Fruit fly (Drosophila melanogaster): Measurements from ENCODE around the gene CG5013.

The CG5013 gene

dm6 chr3R:16039557-16039956 lies 9.9 kb upstream of the CG5013 start:
- TF ChIP-seq CG1621 (tag; optimal IDR thresholded peaks at IDR 0.05) (no peak), dac (GFP tag; optimal IDR thresholded peaks at IDR 0.05) (no peak), fd85E (GFP tag; optimal IDR thresholded peaks at IDR 0.05) (no peak), OdsH (GFP tag; optimal IDR thresholded peaks at IDR 0.05) (no peak), CG10631 (GFP tag; optimal IDR thresholded peaks at IDR 0.05) (no peak), cyc (GFP tag; optimal IDR thresholded peaks at IDR 0.05) (no peak), Lpt (GFP tag; optimal IDR thresholded peaks at IDR 0.05) (no peak), fd59A (GFP tag; optimal IDR thresholded peaks at IDR 0.05) (no peak), CG31627 (GFP tag; optimal IDR thresholded peaks at IDR 0.05) (no peak), spab (GFP tag; optimal IDR thresholded peaks at IDR 0.05) (no peak)

DNA sequence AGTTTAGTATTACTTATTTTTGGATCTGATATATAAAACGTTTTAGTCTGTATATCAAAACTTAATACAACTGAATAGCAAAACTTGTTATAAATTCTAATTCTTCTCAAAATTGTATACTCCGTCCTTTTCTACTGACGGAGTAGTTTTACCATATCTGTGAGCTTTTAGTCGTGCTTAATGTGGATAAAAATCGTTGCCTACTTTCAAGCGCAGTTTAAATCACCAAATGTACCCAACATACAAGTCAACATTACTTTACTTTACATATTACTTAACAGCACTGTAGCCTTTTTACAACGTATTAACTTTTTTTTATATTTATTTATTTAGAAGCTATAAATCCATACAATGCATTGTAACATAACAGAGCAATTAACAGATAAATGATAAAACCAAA lies 8.5 kb upstream of the CG5013 start:
- TF ChIP-seq Lpt (GFP tag; optimal IDR thresholded peaks at IDR 0.05) (no peak), CG1621 (tag; optimal IDR thresholded peaks at IDR 0.05) (peak; percentile 63)

DNA sequence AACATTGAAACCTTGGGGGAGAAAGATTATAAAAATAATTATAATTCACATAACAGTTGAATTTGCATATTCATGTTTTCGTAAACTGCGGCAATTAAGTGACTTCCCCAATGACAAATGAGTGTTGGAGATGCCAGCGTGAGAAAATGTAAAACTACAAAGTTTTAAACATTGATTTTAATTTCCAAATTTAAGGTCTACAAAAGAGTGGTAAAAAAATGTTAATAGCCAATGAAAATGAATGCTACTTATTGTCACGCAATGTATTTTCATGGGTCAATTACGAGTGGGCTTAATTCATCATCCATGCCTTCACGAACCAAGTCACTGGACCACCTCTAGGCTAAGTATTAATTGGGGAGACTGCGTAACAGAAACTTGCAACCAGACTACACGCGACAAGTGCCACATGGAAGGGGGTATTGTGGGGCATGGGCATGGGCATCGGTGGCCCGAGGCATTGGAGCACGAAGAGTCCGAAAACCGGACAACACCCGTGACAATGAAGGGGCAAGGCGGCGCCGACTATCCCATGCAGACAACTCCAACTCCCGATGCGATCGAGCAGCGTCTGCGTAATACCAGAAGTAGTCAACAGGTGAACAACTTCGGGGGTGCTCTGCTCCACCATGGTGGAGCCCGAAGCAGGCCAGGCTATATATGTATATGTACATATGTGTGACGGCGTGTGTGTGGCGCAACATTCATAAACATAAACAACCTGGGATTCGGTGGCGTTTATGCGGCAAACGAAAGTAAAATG lies 7.2 kb upstream of the CG5013 start:
- TF ChIP-seq Ets96B (tag; optimal IDR thresholded peaks at IDR 0.05), result peak; percentile 22
- TF ChIP-seq eg (GFP tag; IDR thresholded peaks at IDR 0.05), result peak; percentile 71; the same call in 2 of the 3 replicates
- TF ChIP-seq CG8119 (GFP tag; IDR thresholded peaks at IDR 0.05), result 0 out of 3 replicates have a peak, but pooled peaks have one; percentile 33
- TF ChIP-seq Blimp-1 (GFP tag; optimal IDR thresholded peaks at IDR 0.05), result no peak
- TF ChIP-seq CG6163 (GFP tag; IDR thresholded peaks at IDR 0.05), result peak; percentile 54; the same call in 2 of the 3 replicates
- TF ChIP-seq CG6854 (GFP tag; optimal IDR thresholded peaks at IDR 0.05), result peak; percentile 28
- peak; percentile 39 for TF ChIP-seq Lpt (GFP tag; optimal IDR thresholded peaks at IDR 0.05)
- TF ChIP-seq CG32006 (GFP tag; optimal IDR thresholded peaks at IDR 0.05), result peak; percentile 31
- TF ChIP-seq Eip75B (GFP tag; optimal IDR thresholded peaks at IDR 0.05), result no peak
- peak; percentile 12 for TF ChIP-seq CG1621 (tag; optimal IDR thresholded peaks at IDR 0.05)
- TF ChIP-seq CG6792 (GFP tag; optimal IDR thresholded peaks at IDR 0.05), result peak; percentile 26
- peak in 1 of 2 experiments; percentile 92 for TF ChIP-seq ss (GFP tag; optimal IDR thresholded peaks at IDR 0.05)
- TF ChIP-seq esn (GFP tag; optimal IDR thresholded peaks at IDR 0.05), result peak; percentile 30
- peak; percentile 33 for TF ChIP-seq achi (GFP tag; optimal IDR thresholded peaks at IDR 0.05)
- TF ChIP-seq Hr4 (GFP tag; optimal IDR thresholded peaks at IDR 0.05), result peak; percentile 56
- peak; percentile 55 for TF ChIP-seq CG3919 (GFP tag; optimal IDR thresholded peaks at IDR 0.05)
- TF ChIP-seq Eip78C (GFP tag), result peak; percentile 83
- TF ChIP-seq CG3032 (tag; optimal IDR thresholded peaks at IDR 0.05), result no peak
- TF ChIP-seq OdsH (GFP tag; optimal IDR thresholded peaks at IDR 0.05), result peak; percentile 47
- peak; percentile 63 for TF ChIP-seq pdm3 (GFP tag; optimal IDR thresholded peaks at IDR 0.05)
- TF ChIP-seq Hr39 (GFP tag; optimal IDR thresholded peaks at IDR 0.05), result no peak
- TF ChIP-seq Met (GFP tag; optimal IDR thresholded peaks at IDR 0.05), result peak; percentile 12
- TF ChIP-seq Sox102F (GFP tag; optimal IDR thresholded peaks at IDR 0.05), result peak; percentile 22
- TF ChIP-seq CG16779 (tag; optimal IDR thresholded peaks at IDR 0.05), result no peak
- no peak for TF ChIP-seq net (GFP tag; optimal IDR thresholded peaks at IDR 0.05)
- peak; percentile 48 for TF ChIP-seq CG15336 (GFP tag; IDR thresholded peaks at IDR 0.05)
- no peak for TF ChIP-seq CG34406 (GFP tag; optimal IDR thresholded peaks at IDR 0.05)
- TF ChIP-seq acj6 (GFP tag; optimal IDR thresholded peaks at IDR 0.05), result peak; percentile 47
- peak; percentile 6 for TF ChIP-seq lz (GFP tag; optimal IDR thresholded peaks at IDR 0.05)
- TF ChIP-seq salr (GFP tag; optimal IDR thresholded peaks at IDR 0.05), result peak in 1 of 2 experiments; percentile 20
- 0 out of 2 replicates have a peak, but pooled peaks have one; percentile 23 for TF ChIP-seq CG11294 (GFP tag; IDR thresholded peaks at IDR 0.05)
